Fruit fly (Drosophila melanogaster): ENCODE data around the gene Wnt10.

The Wnt10 gene

dm6 chr2L:7426326-7427066 lies 63.3 kb downstream of the Wnt10 start, which contains the start of gene muc (continued):
- peak; percentile 68 for TF ChIP-seq CG12391 (tag; optimal IDR thresholded peaks at IDR 0.05)
- TF ChIP-seq CG2129 (GFP tag; IDR thresholded peaks at IDR 0.05; ENCODE audit: partially characterized antibody), result peak; percentile 56
- no peak for TF ChIP-seq CG10959 (GFP tag; IDR thresholded peaks at IDR 0.05)
- no peak for TF ChIP-seq Sox100B (GFP tag; optimal IDR thresholded peaks at IDR 0.05)
- TF ChIP-seq dmrt11E (tag; optimal IDR thresholded peaks at IDR 0.05), result peak; percentile 40
- peak; percentile 40 for TF ChIP-seq lmd (GFP tag; IDR thresholded peaks at IDR 0.05)
- no peak for TF ChIP-seq CG31388 (GFP tag; optimal IDR thresholded peaks at IDR 0.05)
- TF ChIP-seq HLH3B (GFP tag; IDR thresholded peaks at IDR 0.05), result peak; percentile 45; the same call in 1 of the 2 replicates
- no peak; the same call in 1 of the 2 replicates for TF ChIP-seq MBD-R2 (GFP tag; IDR thresholded peaks at IDR 0.05)
- TF ChIP-seq p53 (GFP tag; optimal IDR thresholded peaks at IDR 0.05), result no peak
- TF ChIP-seq jumu (GFP tag; optimal IDR thresholded peaks at IDR 0.05), result no peak
- no peak for TF ChIP-seq lab (GFP tag; optimal IDR thresholded peaks at IDR 0.05)
- TF ChIP-seq jigr1 (GFP tag; IDR thresholded peaks at IDR 0.05), result no peak
- no peak for TF ChIP-seq CG1792 (GFP tag; optimal IDR thresholded peaks at IDR 0.05)
- peak; percentile 30 for TF ChIP-seq CG12104 (GFP tag; optimal IDR thresholded peaks at IDR 0.05)
- no peak for TF ChIP-seq seq (GFP tag; IDR thresholded peaks at IDR 0.05)
- TF ChIP-seq CG30403 (GFP tag; optimal IDR thresholded peaks at IDR 0.05), result peak; percentile 70
- TF ChIP-seq CG6175 (GFP tag; IDR thresholded peaks at IDR 0.05), result no peak
- no peak for TF ChIP-seq ac (GFP tag; optimal IDR thresholded peaks at IDR 0.05)
- no peak for TF ChIP-seq Asciz (GFP tag; optimal IDR thresholded peaks at IDR 0.05)
- TF ChIP-seq Doc3 (GFP tag; IDR thresholded peaks at IDR 0.05; ENCODE audit: partially characterized antibody), result peak; percentile 58
- no peak for TF ChIP-seq aop (GFP tag; IDR thresholded peaks at IDR 0.05)
- no peak for TF ChIP-seq B-H1 (GFP tag; IDR thresholded peaks at IDR 0.05)
- TF ChIP-seq Sry-δ (GFP tag; optimal IDR thresholded peaks at IDR 0.05), result peak; percentile 70
- TF ChIP-seq slp2 (GFP tag; optimal IDR thresholded peaks at IDR 0.05), result no peak
- TF ChIP-seq H2.0 (GFP tag; IDR thresholded peaks at IDR 0.05), result no peak
- peak; percentile 72 for TF ChIP-seq CG9932 (GFP tag; IDR thresholded peaks at IDR 0.05)
- TF ChIP-seq lilli (GFP tag; optimal IDR thresholded peaks at IDR 0.05), result peak; percentile 59
- no peak for TF ChIP-seq CG11695 (GFP tag; IDR thresholded peaks at IDR 0.05)
- TF ChIP-seq CG7556 (GFP tag; optimal IDR thresholded peaks at IDR 0.05), result no peak
- peak; percentile 79 for TF ChIP-seq CG17802 (tag; optimal IDR thresholded peaks at IDR 0.05)
- peak; percentile 38 for TF ChIP-seq CG9609 (GFP tag; optimal IDR thresholded peaks at IDR 0.05)
- TF ChIP-seq chn (GFP tag; optimal IDR thresholded peaks at IDR 0.05), result peak; percentile 57
- TF ChIP-seq dysf (GFP tag; IDR thresholded peaks at IDR 0.05), result peak; percentile 43; the same call in 2 of the 3 replicates
- peak; percentile 60 for TF ChIP-seq E2f2 (GFP tag; IDR thresholded peaks at IDR 0.05)
- TF ChIP-seq CG11247 (GFP tag; IDR thresholded peaks at IDR 0.05), result no peak
- TF ChIP-seq YL-1 (GFP tag; optimal IDR thresholded peaks at IDR 0.05), result no peak
- no peak for TF ChIP-seq tna (GFP tag; IDR thresholded peaks at IDR 0.05; ENCODE audit: partially characterized antibody)
- peak; percentile 63 for TF ChIP-seq D19A (tag; optimal IDR thresholded peaks at IDR 0.05)
- TF ChIP-seq ash1 (GFP tag; optimal IDR thresholded peaks at IDR 0.05), result no peak
- peak; percentile 73 for TF ChIP-seq CG14710 (tag; optimal IDR thresholded peaks at IDR 0.05)
- no peak for TF ChIP-seq Fer1 (GFP tag; optimal IDR thresholded peaks at IDR 0.05)
- TF ChIP-seq CG6683 (GFP tag; optimal IDR thresholded peaks at IDR 0.05), result no peak
- TF ChIP-seq CG4424 (GFP tag; optimal IDR thresholded peaks at IDR 0.05), result peak; percentile 46
- TF ChIP-seq otp (GFP tag; IDR thresholded peaks at IDR 0.05), result no peak
- TF ChIP-seq CG9876 (GFP tag; optimal IDR thresholded peaks at IDR 0.05), result no peak
- TF ChIP-seq org-1 (GFP tag; optimal IDR thresholded peaks at IDR 0.05), result no peak
- no peak for TF ChIP-seq CG12299 (tag; optimal IDR thresholded peaks at IDR 0.05)
- peak; percentile 4 for TF ChIP-seq ems (GFP tag; optimal IDR thresholded peaks at IDR 0.05)
- peak; percentile 54 for TF ChIP-seq Dek (tag; optimal IDR thresholded peaks at IDR 0.05)
